Fruit fly (Drosophila melanogaster): ENCODE data around the gene CG43740.

Gene CG43740

dm6 chrX:10325567-10326345 is 7.7 kb upstream of the CG43740 start, which contains the start of gene alpha-Man-Ia (continued):
- no peak for TF ChIP-seq Ada2b (GFP tag; IDR thresholded peaks at IDR 0.05)
- TF ChIP-seq CG17829 (tag; optimal IDR thresholded peaks at IDR 0.05) = peak; percentile 11
- peak; percentile 2 for TF ChIP-seq CG9437 (GFP tag; optimal IDR thresholded peaks at IDR 0.05)
- peak; percentile 69 for TF ChIP-seq Myb (GFP tag; optimal IDR thresholded peaks at IDR 0.05)
- TF ChIP-seq CG42726 (GFP tag; IDR thresholded peaks at IDR 0.05; ENCODE audit: partially characterized antibody) = 0 out of 2 replicates have a peak, but pooled peaks have one; percentile 8
- no peak for TF ChIP-seq en (GFP tag; optimal IDR thresholded peaks at IDR 0.05)
- peak; percentile 65 for TF ChIP-seq CG3847 (GFP tag; IDR thresholded peaks at IDR 0.05)
- TF ChIP-seq ranshi (GFP tag; IDR thresholded peaks at IDR 0.05) = 0 out of 2 replicates have a peak, but pooled peaks have one; percentile 25
- 0 out of 2 replicates have a peak, but pooled peaks have one; percentile 17 for TF ChIP-seq sna (GFP tag; IDR thresholded peaks at IDR 0.05; ENCODE audit: partially characterized antibody)
- TF ChIP-seq MBD-R2 (GFP tag; IDR thresholded peaks at IDR 0.05) = peak; percentile 42; the same call in 1 of the 2 replicates
- TF ChIP-seq ro (GFP tag; IDR thresholded peaks at IDR 0.05) = no peak
- TF ChIP-seq E2f2 (GFP tag; IDR thresholded peaks at IDR 0.05) = peak; percentile 19; the same call in 1 of the 2 replicates
- peak; percentile 86 for TF ChIP-seq gfzf (GFP tag; optimal IDR thresholded peaks at IDR 0.05)
- TF ChIP-seq Trl (optimal IDR thresholded peaks at IDR 0.05) = peak in 1 of 2 experiments; percentile 77
- TF ChIP-seq Trl (GFP tag; optimal IDR thresholded peaks at IDR 0.05) = peak; percentile 10
- peak; percentile 16 for TF ChIP-seq HHEX (GFP tag; optimal IDR thresholded peaks at IDR 0.05)
- peak; percentile 62 for TF ChIP-seq Ets97D (GFP tag; optimal IDR thresholded peaks at IDR 0.05)
- TF ChIP-seq CG4404 (GFP tag; IDR thresholded peaks at IDR 0.05) = no peak
- no peak for TF ChIP-seq CG7372 (GFP tag; IDR thresholded peaks at IDR 0.05)
- TF ChIP-seq Nf-YC (tag; optimal IDR thresholded peaks at IDR 0.05) = peak; percentile 14
- peak; percentile 1 for TF ChIP-seq ewg (GFP tag; optimal IDR thresholded peaks at IDR 0.05)
- TF ChIP-seq Sin3A (optimal IDR thresholded peaks at IDR 0.05) = peak; percentile 54
- no peak for TF ChIP-seq sisA (GFP tag; IDR thresholded peaks at IDR 0.05)
- no peak for TF ChIP-seq Neu2 (GFP tag; optimal IDR thresholded peaks at IDR 0.05; ENCODE audit: borderline replicate concordance)
- no peak for TF ChIP-seq peb (GFP tag; IDR thresholded peaks at IDR 0.05)
- TF ChIP-seq bab2 (GFP tag; optimal IDR thresholded peaks at IDR 0.05) = peak; percentile 37
- TF ChIP-seq Mrtf (GFP tag; IDR thresholded peaks at IDR 0.05) = no peak
- TF ChIP-seq Bgb (GFP tag; IDR thresholded peaks at IDR 0.05; ENCODE audit: partially characterized antibody) = peak; percentile 52
- peak; percentile 22 to 41 for TF ChIP-seq dpn (GFP tag; optimal IDR thresholded peaks at IDR 0.05)
- no peak for TF ChIP-seq CG11398 (GFP tag; optimal IDR thresholded peaks at IDR 0.05)
- peak; percentile 47 for TF ChIP-seq row (GFP tag; IDR thresholded peaks at IDR 0.05)
- TF ChIP-seq luna (GFP tag; optimal IDR thresholded peaks at IDR 0.05) = no peak
- no peak for TF ChIP-seq yki (optimal IDR thresholded peaks at IDR 0.05)
- TF ChIP-seq CG2116 (GFP tag; optimal IDR thresholded peaks at IDR 0.05) = peak; percentile 78
- TF ChIP-seq pho (GFP tag; optimal IDR thresholded peaks at IDR 0.05) = peak; percentile 39
- TF ChIP-seq CG4360 (GFP tag; IDR thresholded peaks at IDR 0.05) = peak; percentile 80
- peak; percentile 97 for TF ChIP-seq pros (GFP tag; optimal IDR thresholded peaks at IDR 0.05)
- TF ChIP-seq HLH4C (GFP tag; IDR thresholded peaks at IDR 0.05; ENCODE audit: partially characterized antibody) = no peak
- peak; percentile 3 for TF ChIP-seq CG18262 (tag; optimal IDR thresholded peaks at IDR 0.05)
- no peak for TF ChIP-seq CG17385 (GFP tag; optimal IDR thresholded peaks at IDR 0.05)
- TF ChIP-seq Atf3 (GFP tag; optimal IDR thresholded peaks at IDR 0.05) = peak; percentile 8
- peak; percentile 58 for TF ChIP-seq CHES-1-like (GFP tag; optimal IDR thresholded peaks at IDR 0.05)
- TF ChIP-seq CkIIα-i1 (GFP tag; IDR thresholded peaks at IDR 0.05) = no peak
- TF ChIP-seq Med (GFP tag) = peak; percentile 75
- no peak for TF ChIP-seq CG4424 (GFP tag; optimal IDR thresholded peaks at IDR 0.05)
- peak in 1 of 2 experiments; percentile 13 for TF ChIP-seq chif (GFP tag; optimal IDR thresholded peaks at IDR 0.05)
- TF ChIP-seq Lim3 (GFP tag; IDR thresholded peaks at IDR 0.05) = no peak
- TF ChIP-seq chm (GFP tag; IDR thresholded peaks at IDR 0.05) = 0 out of 2 replicates have a peak, but pooled peaks have one; percentile 42
- TF ChIP-seq Xbp1 (GFP tag; optimal IDR thresholded peaks at IDR 0.05) = peak; percentile 42
- peak; percentile 21 for TF ChIP-seq CG12942 (GFP tag; optimal IDR thresholded peaks at IDR 0.05)
- peak; percentile 37 for TF ChIP-seq Lhr (GFP tag; optimal IDR thresholded peaks at IDR 0.05)

All from whole organism, embryonic.